Fruit fly (Drosophila melanogaster) whole organism, embryonic: Measurements from ENCODE around the gene CG15514.

ENCODE experiments used
- Asciz ChIP-seq: fragments of 200-800 bp; sonication (Bioruptor generic); optimal IDR thresholded peaks from 2 replicates; lab custom pipeline; 2017; ENCODE audit warnings: missing biosample characterization, mild to moderate bottlenecking, missing genetic modification characterization, missing genetic modification reagents
- C15 ChIP-seq: fragments of 200-800 bp; sonication (Bioruptor generic); IDR thresholded peaks from 3 replicates; pipeline ENCODE4 v1.3.6; 2022; ENCODE audit warnings: missing biosample characterization, missing genetic modification characterization
- CG10209 ChIP-seq: fragments of 200-800 bp; sonication (Bioruptor generic); optimal IDR thresholded peaks from 3 replicates; lab custom pipeline; 2017; ENCODE audit warnings: missing biosample characterization, mild to moderate bottlenecking, missing genetic modification characterization, missing genetic modification reagents
- CG11560 ChIP-seq: fragments of 200-800 bp; sonication (Bioruptor generic); IDR thresholded peaks from 3 replicates; pipeline ENCODE4 v1.3.6; 2022; ENCODE audit warnings: missing biosample characterization, missing genetic modification characterization
- CG12236 ChIP-seq: fragments of 200-800 bp; sonication (Bioruptor generic); optimal IDR thresholded peaks from 2 replicates; lab custom pipeline; 2016; ENCODE audit warnings: missing biosample characterization, missing genetic modification characterization
- CG13296 ChIP-seq: fragments of 200-800 bp; sonication (Bioruptor generic); optimal IDR thresholded peaks from 3 replicates; lab custom pipeline; 2018; ENCODE audit warnings: missing biosample characterization, mild to moderate bottlenecking, missing genetic modification characterization
- CG13775 ChIP-seq: fragments of 200-800 bp; sonication (Bioruptor generic); optimal IDR thresholded peaks from 3 replicates; lab custom pipeline; 2017; ENCODE audit warnings: missing biosample characterization, mild to moderate bottlenecking, missing genetic modification characterization
- CG14710 ChIP-seq: fragments of 200-800 bp; sonication (Bioruptor generic); optimal IDR thresholded peaks from 3 replicates; lab custom pipeline; 2019; ENCODE audit warnings: missing biosample characterization, mild to moderate bottlenecking, missing genetic modification characterization, moderate library complexity
- CG14965 ChIP-seq: fragments of 200-800 bp; sonication (Bioruptor generic); optimal IDR thresholded peaks from 2 replicates; lab custom pipeline; 2016; ENCODE audit warnings: missing biosample characterization, missing genetic modification characterization, borderline replicate concordance
- CG15514 ChIP-seq: fragments of 200-800 bp; sonication (Bioruptor generic); optimal IDR thresholded peaks from 3 replicates; lab custom pipeline; 2017; ENCODE audit warnings: missing biosample characterization, missing genetic modification characterization, mild to moderate bottlenecking, moderate library complexity, missing genetic modification reagents
- CG17186 ChIP-seq: fragments of 200-800 bp; sonication (Bioruptor generic); optimal IDR thresholded peaks from 3 replicates; lab custom pipeline; 2017; ENCODE audit warnings: missing biosample characterization, missing genetic modification reagents, missing genetic modification characterization
- CG17912 ChIP-seq: fragments of 200-800 bp; sonication (Bioruptor generic); optimal IDR thresholded peaks from 2 replicates; lab custom pipeline; 2018; ENCODE audit warnings: missing biosample characterization, mild to moderate bottlenecking, missing genetic modification characterization
- CG2129 ChIP-seq: fragments of 200-800 bp; sonication (Bioruptor generic); IDR thresholded peaks from 2 replicates; pipeline ENCODE4 v1.3.6; 2022; ENCODE audit warnings: missing biosample characterization, missing genetic modification characterization; ENCODE audit not compliant: partially characterized antibody
- CG32767 ChIP-seq: fragments of 200-800 bp; sonication (Bioruptor generic); IDR thresholded peaks from 2 replicates; pipeline ENCODE4 v1.3.6; 2022; ENCODE audit warnings: missing biosample characterization, missing genetic modification characterization
- CG4617 ChIP-seq: fragments of 200-800 bp; sonication (Bioruptor generic); optimal IDR thresholded peaks from 3 replicates; lab custom pipeline; 2016; ENCODE audit warnings: missing biosample characterization, missing genetic modification characterization, borderline replicate concordance
- CG7372 ChIP-seq: fragments of 200-800 bp; sonication (Bioruptor generic); IDR thresholded peaks from 2 replicates; pipeline ENCODE4 v1.3.6; 2022; ENCODE audit warnings: missing biosample characterization, missing genetic modification characterization
- CG8359 ChIP-seq: fragments of 200-800 bp; sonication (Bioruptor generic); optimal IDR thresholded peaks from 2 replicates; lab custom pipeline; 2017; ENCODE audit warnings: missing biosample characterization, mild to moderate bottlenecking, missing genetic modification characterization, borderline replicate concordance
- CG9437 ChIP-seq: fragments of 200-800 bp; sonication (Bioruptor generic); optimal IDR thresholded peaks from 2 replicates; lab custom pipeline; 2018; ENCODE audit warnings: missing biosample characterization, mild to moderate bottlenecking, missing genetic modification characterization
- CG9817 ChIP-seq: fragments of 200-800 bp; sonication (Bioruptor generic); optimal IDR thresholded peaks from 2 replicates; lab custom pipeline; 2018; ENCODE audit warnings: missing biosample characterization, mild to moderate bottlenecking, missing genetic modification characterization, moderate library complexity
- D ChIP-seq, 2 experiments: fragments of 200-800 bp in 1 of 2; fragments of >200 bp in 1 of 2; sonication (Bioruptor generic) in 1 of 2; optimal IDR thresholded peaks; 2 replicates in 1 of 2; 3 replicates in 1 of 2; lab custom pipeline; 2017; ENCODE audit warnings: mild to moderate bottlenecking in 1 of 2, missing biosample characterization in 1 of 2, missing genetic modification characterization in 1 of 2, missing genetic modification reagents in 1 of 2
- D19A ChIP-seq: fragments of 200-800 bp; optimal IDR thresholded peaks from 3 replicates; lab custom pipeline; 2019; ENCODE audit warnings: missing biosample characterization, mild to moderate bottlenecking, missing genetic modification characterization, moderate library complexity
- Doc3 ChIP-seq: fragments of 200-800 bp; sonication (Bioruptor generic); IDR thresholded peaks from 3 replicates; pipeline ENCODE4 v1.3.6; 2022; ENCODE audit warnings: missing biosample characterization, missing genetic modification characterization; ENCODE audit not compliant: partially characterized antibody
- Dp ChIP-seq: fragments of 200-800 bp; sonication (Bioruptor generic); optimal IDR thresholded peaks from 2 replicates; lab custom pipeline; 2018; ENCODE audit warnings: missing biosample characterization, mild to moderate bottlenecking, missing genetic modification characterization, moderate library complexity
- Fer1 ChIP-seq: fragments of 200-800 bp; sonication (Bioruptor generic); optimal IDR thresholded peaks from 2 replicates; lab custom pipeline; 2017; ENCODE audit warnings: missing biosample characterization, mild to moderate bottlenecking, missing genetic modification characterization
- Hr3 ChIP-seq: fragments of 200-800 bp; sonication (Bioruptor generic); optimal IDR thresholded peaks from 3 replicates; lab custom pipeline; 2016; ENCODE audit warnings: missing biosample characterization, missing genetic modification characterization
- Hr78 ChIP-seq, 2 experiments: fragments of 200-800 bp in 1 of 2; fragments of >200 bp in 1 of 2; sonication (Bioruptor generic) in 1 of 2; optimal IDR thresholded peaks; 2 replicates each; lab custom pipeline; 2017 to 2019; ENCODE audit warnings: missing biosample characterization in 2 of 2, missing genetic modification characterization in 2 of 2, mild to moderate bottlenecking in 1 of 2, moderate library complexity in 1 of 2
- Hsf ChIP-seq: fragments of 200-800 bp; sonication (Bioruptor generic); optimal IDR thresholded peaks from 3 replicates; lab custom pipeline; 2016; ENCODE audit warnings: missing biosample characterization, missing genetic modification characterization
- Lhr ChIP-seq: fragments of 200-800 bp; sonication (Bioruptor generic); optimal IDR thresholded peaks from 3 replicates; lab custom pipeline; 2017; ENCODE audit warnings: mild to moderate bottlenecking, missing biosample characterization, missing genetic modification reagents, missing genetic modification characterization
- MESR4 ChIP-seq: fragments of 200-800 bp; sonication (Bioruptor generic); optimal IDR thresholded peaks from 2 replicates; lab custom pipeline; 2018; ENCODE audit warnings: missing biosample characterization, mild to moderate bottlenecking, missing genetic modification characterization, moderate library complexity
- amos ChIP-seq: fragments of 200-800 bp; sonication (Bioruptor generic); IDR thresholded peaks from 2 replicates; pipeline ENCODE4 v1.3.6; 2022; ENCODE audit warnings: missing biosample characterization, missing genetic modification characterization; ENCODE audit not compliant: partially characterized antibody
- ap ChIP-seq: fragments of 200-800 bp; sonication (Bioruptor generic); IDR thresholded peaks from 2 replicates; pipeline ENCODE4 v1.3.6; 2022; ENCODE audit warnings: missing biosample characterization, missing genetic modification characterization
- danr ChIP-seq: fragments of 200-800 bp; sonication (Bioruptor generic); IDR thresholded peaks from 2 replicates; pipeline ENCODE4 v1.3.6; 2022; ENCODE audit warnings: missing biosample characterization, missing genetic modification characterization
- dimm ChIP-seq: fragments of 200-800 bp; sonication (Bioruptor generic); IDR thresholded peaks from 2 replicates; pipeline ENCODE4 v1.3.6; 2022; ENCODE audit warnings: missing biosample characterization, missing genetic modification characterization
- exex ChIP-seq: fragments of 200-800 bp; sonication (Bioruptor generic); optimal IDR thresholded peaks from 4 replicates; lab custom pipeline; 2018; ENCODE audit warnings: missing biosample characterization, mild to moderate bottlenecking, missing genetic modification characterization, moderate library complexity
- ftz-f1 ChIP-seq: fragments of 200-800 bp; sonication (Bioruptor generic); optimal IDR thresholded peaks from 2 replicates; lab custom pipeline; 2016; ENCODE audit warnings: missing biosample characterization, missing genetic modification characterization
- gfzf ChIP-seq: fragments of 200-800 bp; sonication (Bioruptor generic); optimal IDR thresholded peaks from 2 replicates; lab custom pipeline; 2016; ENCODE audit warnings: missing biosample characterization, mild to moderate bottlenecking, missing genetic modification characterization, moderate library complexity
- grau ChIP-seq: fragments of 200-800 bp; optimal IDR thresholded peaks from 3 replicates; lab custom pipeline; 2019; ENCODE audit warnings: missing biosample characterization, mild to moderate bottlenecking, missing genetic modification characterization, moderate library complexity
- h ChIP-seq: fragments of >200 bp; optimal IDR thresholded peaks from 2 replicates; lab custom pipeline; 2017
- ham ChIP-seq: fragments of 200-800 bp; sonication (Bioruptor generic); IDR thresholded peaks from 2 replicates; pipeline ENCODE4 v1.3.6; 2022; ENCODE audit warnings: missing biosample characterization, missing genetic modification characterization
- jing ChIP-seq: fragments of 200-800 bp; sonication (Bioruptor generic); optimal IDR thresholded peaks from 2 replicates; lab custom pipeline; 2018; ENCODE audit warnings: missing biosample characterization, mild to moderate bottlenecking, missing genetic modification characterization
- onecut ChIP-seq: fragments of 200-800 bp; sonication (Bioruptor generic); IDR thresholded peaks from 2 replicates; pipeline ENCODE4 v1.3.6; 2022; ENCODE audit warnings: missing biosample characterization, missing genetic modification characterization
- row ChIP-seq: fragments of 200-800 bp; sonication (Bioruptor generic); IDR thresholded peaks from 3 replicates; pipeline ENCODE4 v1.3.6; 2022; ENCODE audit warnings: missing biosample characterization, missing genetic modification characterization
- stc ChIP-seq: fragments of 200-800 bp; sonication (Bioruptor generic); IDR thresholded peaks from 2 replicates; pipeline ENCODE4 v1.3.6; 2022; ENCODE audit warnings: missing biosample characterization, missing genetic modification characterization
- sug ChIP-seq: fragments of 200-800 bp; optimal IDR thresholded peaks from 2 replicates; lab custom pipeline; 2019; ENCODE audit warnings: missing biosample characterization, mild to moderate bottlenecking, missing genetic modification characterization, moderate library complexity
- tin ChIP-seq: fragments of 200-800 bp; sonication (Bioruptor generic); optimal IDR thresholded peaks from 3 replicates; lab custom pipeline; 2016; ENCODE audit warnings: missing biosample characterization, missing genetic modification characterization
- twi ChIP-seq: fragments of 200-800 bp; optimal IDR thresholded peaks from 2 replicates; lab custom pipeline; 2019; ENCODE audit warnings: missing biosample characterization, mild to moderate bottlenecking, missing genetic modification characterization, moderate library complexity
- wdn ChIP-seq: fragments of 200-800 bp; sonication (Bioruptor generic); IDR thresholded peaks from 2 replicates; pipeline ENCODE4 v1.3.6; 2022; ENCODE audit warnings: missing biosample characterization, missing genetic modification characterization
- zen ChIP-seq: fragments of 200-800 bp; sonication (Bioruptor generic); optimal IDR thresholded peaks from 3 replicates; lab custom pipeline; 2018; ENCODE audit warnings: missing biosample characterization, mild to moderate bottlenecking, missing genetic modification characterization, moderate library complexity

The CG15514 gene

dm6 chr3R:29834759-29835709 lies 26.3 kb downstream of the CG15514 start, which contains the start of gene Atg16 (continued):
- TF ChIP-seq CG2129 (peak; percentile 85), CG17912 (GFP tag; lab: Kevin White, UChicago) (no peak), gfzf (GFP tag; lab: Kevin White, UChicago) (no peak), CG17186 (GFP tag; lab: Kevin White, UChicago) (no peak), ap (GFP tag; lab: Robert Waterston, UW) (no peak), ham (GFP tag; lab: Robert Waterston, UW) (no peak), amos (peak; percentile 95), Fer1 (GFP tag; lab: Kevin White, UChicago) (no peak), grau (tag; lab: Kevin White, UChicago) (no peak), CG9817 (tag; lab: Kevin White, UChicago) (no peak), CG13775 (GFP tag; lab: Kevin White, UChicago) (no peak), tin (GFP tag; lab: Kevin White, UChicago) (no peak), zen (tag; lab: Kevin White, UChicago) (peak; percentile 81), CG12236 (GFP tag; lab: Kevin White, UChicago) (no peak), CG10209 (GFP tag; lab: Kevin White, UChicago) (no peak), danr (GFP tag; lab: Robert Waterston, UW) (no peak), CG32767 (GFP tag; lab: Robert Waterston, UW) (no peak), Hr78 (GFP tag; optimal IDR thresholded peaks at IDR 0.05; lab: Kevin White, UChicago) (no peak), CG15514 (GFP tag; lab: Kevin White, UChicago) (no peak), D (optimal IDR thresholded peaks at IDR 0.05; lab: Kevin White, UChicago) (no peak), D (GFP tag; optimal IDR thresholded peaks at IDR 0.05; lab: Kevin White, UChicago) (no peak), dimm (GFP tag; lab: Robert Waterston, UW) (no peak), CG14965 (GFP tag; lab: Kevin White, UChicago) (no peak), CG13296 (no peak), onecut (GFP tag; lab: Robert Waterston, UW) (no peak), jing (GFP tag; lab: Kevin White, UChicago) (no peak), h (lab: Kevin White, UChicago) (no peak), CG11560 (tag; lab: Robert Waterston, UW) (no peak), Dp (GFP tag; lab: Kevin White, UChicago) (peak; percentile 90), CG14710 (tag; lab: Kevin White, UChicago) (peak; percentile 38), CG7372 (no peak), exex (no peak), MESR4 (GFP tag; lab: Kevin White, UChicago) (peak; percentile 90), Hsf (GFP tag; lab: Kevin White, UChicago) (no peak), ftz-f1 (GFP tag; lab: Kevin White, UChicago) (no peak), stc (GFP tag; lab: Robert Waterston, UW) (no peak), sug (no peak), CG4617 (GFP tag; lab: Kevin White, UChicago) (peak; percentile 39), Hr3 (GFP tag; lab: Kevin White, UChicago) (no peak), Doc3 (peak; percentile 92), CG8359 (GFP tag; lab: Kevin White, UChicago) (no peak), Lhr (GFP tag; lab: Kevin White, UChicago) (no peak), twi (tag; lab: Kevin White, UChicago) (no peak), CG9437 (no peak), C15 (GFP tag; lab: Robert Waterston, UW) (no peak), Asciz (GFP tag; lab: Kevin White, UChicago) (no peak), wdn (GFP tag; lab: Robert Waterston, UW) (no peak), D19A (tag; lab: Kevin White, UChicago) (no peak), row (GFP tag; lab: Robert Waterston, UW) (peak; percentile 72)
